Worm (Caenorhabditis elegans): ENCODE data around the gene tdo-2.

- TF ChIP-seq tbx-11 (GFP tag; IDR thresholded peaks at IDR 0.05) (no peak), F13C5.2 (tag; optimal IDR thresholded peaks at IDR 0.05) (no peak), sea-1 (GFP tag; conservative IDR thresholded peaks at IDR 0.05) (no peak), ceh-13 (GFP tag; optimal IDR thresholded peaks at IDR 0.05) (no peak), tra-4 (tag; optimal IDR thresholded peaks at IDR 0.05) (no peak), scrt-1 (GFP tag; IDR thresholded peaks at IDR 0.05) (no peak), ama-1 (optimal IDR thresholded peaks at IDR 0.05) (no peak), hmg-4 (GFP tag; optimal IDR thresholded peaks at IDR 0.05) (no peak), hnd-1 (tag; optimal IDR thresholded peaks at IDR 0.05) (no peak), flt-1 (GFP tag; IDR thresholded peaks at IDR 0.05) (no peak), B0310.2 (tag; optimal IDR thresholded peaks at IDR 0.05) (no peak)
These were observed 44.0 kb downstream of the tdo-2 start for ce11 chrIII:5875705-5876104.
